Worm (Caenorhabditis elegans) whole organism, L4 larva: ENCODE results near the gene T10G3.1.
A peak's percentile ranks its signal among the peaks of the same experiment; 100 is the strongest.

Experiments used
- D1046.2 ChIP-seq: fragments of 200-800 bp; sonication (Bioruptor generic); IDR thresholded peaks from 2 replicates; pipeline ENCODE4 v1.3.6; 2022; ENCODE audit warnings: missing genetic modification characterization, missing compliant biosample characterization
- T26A8.4 ChIP-seq: fragments of 200-800 bp; sonication (Bioruptor generic); IDR thresholded peaks from 2 replicates; pipeline ENCODE4 v1.3.6; 2022; ENCODE audit warnings: missing genetic modification characterization, missing compliant biosample characterization
- ZK337.2 ChIP-seq: fragments of 200-800 bp; sonication (Bioruptor generic); IDR thresholded peaks from 2 replicates; pipeline ENCODE4 v1.3.6; 2022; ENCODE audit warnings: missing genetic modification reagents, missing genetic modification characterization, missing compliant biosample characterization
- aha-1 ChIP-seq: fragments of 150-350 bp; peaks from one replicate; lab custom pipeline; 2014; ENCODE audit warnings: missing biosample characterization, missing genetic modification characterization
- arid-1 ChIP-seq: fragments of 200-800 bp; sonication (Bioruptor generic); conservative IDR thresholded peaks from 2 replicates; pipeline ENCODE4 v1.3.6; 2022; ENCODE audit warnings: missing genetic modification reagents, missing genetic modification characterization, missing compliant biosample characterization
- ceh-32 ChIP-seq: sonication (generic microtip); optimal IDR thresholded peaks from 2 replicates; lab custom pipeline; 2016; ENCODE audit warnings: mild to moderate bottlenecking, missing genetic modification characterization, missing compliant biosample characterization; ENCODE audit not compliant: poor library complexity
- ceh-44 ChIP-seq: fragments of 200-800 bp; sonication (Bioruptor generic); IDR thresholded peaks from 2 replicates; pipeline ENCODE4 v1.3.6; 2022; ENCODE audit warnings: missing genetic modification reagents, missing genetic modification characterization, missing compliant biosample characterization
- ceh-82 ChIP-seq: sonication (generic microtip); optimal IDR thresholded peaks from 2 replicates; lab custom pipeline; 2017; ENCODE audit warnings: missing biosample characterization, missing genetic modification characterization
- cey-2 ChIP-seq: sonication (generic microtip); optimal IDR thresholded peaks from 3 replicates; lab custom pipeline; 2017; ENCODE audit warnings: missing genetic modification characterization, mild to moderate bottlenecking, missing compliant biosample characterization, antibody characterized with exemption, borderline replicate concordance; ENCODE audit not compliant: insufficient read depth
- egl-27 ChIP-seq: sonication (generic microtip); optimal IDR thresholded peaks from 3 replicates; lab custom pipeline; 2017; ENCODE audit warnings: missing biosample characterization, missing genetic modification reagents, missing genetic modification characterization
- fkh-10 ChIP-seq: fragments of 150-350 bp; optimal IDR thresholded peaks from 2 replicates; lab custom pipeline; 2014; ENCODE audit warnings: missing biosample characterization, missing genetic modification reagents, missing genetic modification characterization
- fos-1 ChIP-seq: fragments of 150-350 bp; optimal IDR thresholded peaks from 2 replicates; lab custom pipeline; 2014; ENCODE audit warnings: missing biosample characterization, missing genetic modification characterization
- gei-8 ChIP-seq: fragments of 200-800 bp; sonication (Bioruptor generic); optimal IDR thresholded peaks from 2 replicates; lab custom pipeline; 2018; ENCODE audit warnings: mild to moderate bottlenecking, missing genetic modification characterization, missing compliant biosample characterization
- hmg-1.1 ChIP-seq: fragments of 200-800 bp; sonication (Bioruptor generic); IDR thresholded peaks from 2 replicates; pipeline ENCODE4 v1.3.6; 2022; ENCODE audit warnings: missing genetic modification reagents, missing genetic modification characterization, missing compliant biosample characterization
- lin-38 ChIP-seq: fragments of 200-800 bp; sonication (Bioruptor generic); IDR thresholded peaks from 2 replicates; pipeline ENCODE4 v1.3.6; 2022; ENCODE audit warnings: missing genetic modification reagents, missing genetic modification characterization, missing compliant biosample characterization
- madf-9 ChIP-seq: fragments of 200-800 bp; sonication (Bioruptor generic); conservative IDR thresholded peaks from 2 replicates; pipeline ENCODE4 v1.3.6; 2022; ENCODE audit warnings: missing genetic modification reagents, missing genetic modification characterization, missing compliant biosample characterization
- mdl-1 ChIP-seq, 2 experiments: fragments of 150-350 bp in 1 of 2; sonication (generic microtip) in 1 of 2; optimal IDR thresholded peaks; 2 replicates each; lab custom pipeline; 2014 to 2017; ENCODE audit warnings: missing biosample characterization in 2 of 2, missing genetic modification characterization in 2 of 2
- mdt-29 ChIP-seq: fragments of 200-800 bp; sonication (Bioruptor generic); IDR thresholded peaks from 2 replicates; pipeline ENCODE4 v1.3.6; 2022; ENCODE audit warnings: missing genetic modification reagents, missing genetic modification characterization, missing compliant biosample characterization
- mep-1 ChIP-seq: fragments of 150-350 bp; sonication (generic microtip); optimal IDR thresholded peaks from 3 replicates; lab custom pipeline; 2014; ENCODE audit warnings: missing biosample characterization, missing genetic modification characterization
- mes-2 ChIP-seq: sonication (generic microtip); optimal IDR thresholded peaks from 2 replicates; lab custom pipeline; 2016; ENCODE audit warnings: missing genotype, mild to moderate bottlenecking, missing genetic modification characterization, missing compliant biosample characterization; ENCODE audit not compliant: poor library complexity, severe bottlenecking
- mxl-2 ChIP-seq: fragments of 200-800 bp; sonication (Bioruptor generic); conservative IDR thresholded peaks from 2 replicates; pipeline ENCODE4 v1.3.6; 2022; ENCODE audit warnings: missing genetic modification reagents, missing genetic modification characterization, missing compliant biosample characterization
- mxl-3 ChIP-seq: fragments of 200-800 bp; sonication (Bioruptor generic); optimal IDR thresholded peaks from 2 replicates; lab custom pipeline; 2018; ENCODE audit warnings: mild to moderate bottlenecking, missing genetic modification characterization, missing compliant biosample characterization
- nhr-10 ChIP-seq: fragments of 150-350 bp; optimal IDR thresholded peaks from 2 replicates; lab custom pipeline; 2014; ENCODE audit warnings: missing biosample characterization, missing genetic modification characterization
- nhr-111 ChIP-seq: fragments of 200-800 bp; sonication (Bioruptor generic); optimal IDR thresholded peaks from 2 replicates; lab custom pipeline; 2018; ENCODE audit warnings: mild to moderate bottlenecking, missing genetic modification characterization, missing compliant biosample characterization
- nhr-237 ChIP-seq: sonication (generic microtip); optimal IDR thresholded peaks from 2 replicates; lab custom pipeline; 2017; ENCODE audit warnings: missing biosample characterization, missing genetic modification characterization
- nhr-25 ChIP-seq: sonication (generic microtip); optimal IDR thresholded peaks from 2 replicates; lab custom pipeline; 2017; ENCODE audit warnings: missing genetic modification characterization, mild to moderate bottlenecking, missing compliant biosample characterization, antibody characterized with exemption, moderate library complexity, borderline replicate concordance; ENCODE audit not compliant: insufficient read depth
- nhr-41 ChIP-seq: fragments of 200-800 bp; sonication (Bioruptor generic); IDR thresholded peaks from 2 replicates; pipeline ENCODE4 v1.3.6; 2022; ENCODE audit warnings: missing genetic modification reagents, missing genetic modification characterization, missing compliant biosample characterization
- pha-4 ChIP-seq, 2 experiments: fragments of 150-350 bp in 1 of 2; fragments of 200-800 bp in 1 of 2; sonication (Bioruptor generic) in 1 of 2; IDR thresholded peaks in 1 of 2; optimal IDR thresholded peaks in 1 of 2; 2 replicates each; pipeline versions ENCODE4 v1.3.6 to Lab custom; 2014 to 2022; ENCODE audit warnings: missing genetic modification characterization in 2 of 2, missing genetic modification reagents in 2 of 2, missing biosample characterization in 1 of 2, missing compliant biosample characterization in 1 of 2
- php-3 ChIP-seq: fragments of 200-800 bp; sonication (Bioruptor generic); IDR thresholded peaks from 2 replicates; pipeline ENCODE4 v1.3.6; 2022; ENCODE audit warnings: missing genetic modification reagents, missing genetic modification characterization, missing compliant biosample characterization
- snpc-1.2 ChIP-seq: fragments of 200-800 bp; sonication (Bioruptor generic); IDR thresholded peaks from 2 replicates; pipeline ENCODE4 v1.3.6; 2022; ENCODE audit warnings: missing genetic modification reagents, missing genetic modification characterization, missing compliant biosample characterization
- spr-3 ChIP-seq: fragments of 200-800 bp; sonication (Bioruptor generic); optimal IDR thresholded peaks from 2 replicates; lab custom pipeline; 2018; ENCODE audit warnings: mild to moderate bottlenecking, missing genetic modification characterization, missing compliant biosample characterization
- unc-39 ChIP-seq: sonication (generic microtip); optimal IDR thresholded peaks from 2 replicates; lab custom pipeline; 2017; ENCODE audit warnings: missing biosample characterization, missing genetic modification characterization
- unc-62 ChIP-seq, 3 experiments: fragments of 150-350 bp in 1 of 3; sonication (generic microtip); optimal IDR thresholded peaks in 2 of 3; peaks in 1 of 3; 1 replicate in 1 of 3; 2 replicates in 2 of 3; lab custom pipeline; 2014 to 2017; ENCODE audit warnings: missing biosample characterization in 3 of 3, missing genetic modification characterization in 3 of 3, missing genetic modification reagents in 3 of 3, missing genotype in 1 of 3
- zfp-3 ChIP-seq: fragments of 200-800 bp; sonication (Bioruptor generic); conservative IDR thresholded peaks from 2 replicates; pipeline ENCODE4 v1.3.6; 2022; ENCODE audit warnings: missing genetic modification reagents, missing genetic modification characterization, missing compliant biosample characterization

Gene T10G3.1

ce11 chrV:13428660-13429059, 44.8 kb downstream of the T10G3.1 start, which contains the start of gene srd-19:
TSS of gene srd-19 (minus strand) at chrV:13428760.
- TF ChIP-seq mxl-2 (GFP tag; lab: Robert Waterston, UW) (no peak), mes-2 (no peak), nhr-41 (GFP tag; lab: Robert Waterston, UW) (no peak), nhr-111 (no peak)
- TF ChIP-seq, all 104 proteins: peak for 0

- TF ChIP-seq ZK337.2 (GFP tag; lab: Robert Waterston, UW), result no peak
- TF ChIP-seq fos-1 (tag; lab: Kevin White, UChicago), result no peak
- no peak for TF ChIP-seq spr-3 (GFP tag; lab: Kevin White, UChicago)
- no peak for TF ChIP-seq ceh-82 (tag; lab: Kevin White, UChicago)
- TF ChIP-seq unc-62 (GFP tag; optimal IDR thresholded peaks at IDR 0.05 in 1 of 2; lab: Kevin White, UChicago), result peak in 1 of 2 experiments; percentile 96
- no peak for TF ChIP-seq unc-62 (tag; optimal IDR thresholded peaks at IDR 0.05; lab: Kevin White, UChicago)
- TF ChIP-seq mdl-1 (tag; optimal IDR thresholded peaks at IDR 0.05; lab: Kevin White, UChicago), result no peak
- TF ChIP-seq nhr-25, result no peak
These were observed 46.1 kb downstream of the T10G3.1 start for ce11 chrV:13427378-13427777.

ce11 chrV:13426764-13427163, 46.7 kb downstream of the T10G3.1 start, which contains the start of gene srd-18:
TSS of gene srd-18 (minus strand) at chrV:13426864.
- TF ChIP-seq cey-2 (tag; lab: Kevin White, UChicago) (no peak), nhr-10 (no peak), mdl-1 (tag; optimal IDR thresholded peaks at IDR 0.05; lab: Kevin White, UChicago) (no peak), unc-39 (no peak), fkh-10 (no peak), aha-1 (tag; lab: Kevin White, UChicago) (no peak), lin-38 (GFP tag; lab: Robert Waterston, UW) (no peak), ceh-32 (tag; lab: Kevin White, UChicago) (no peak), madf-9 (GFP tag; lab: Robert Waterston, UW) (no peak), arid-1 (GFP tag; lab: Robert Waterston, UW) (no peak), ZK337.2 (GFP tag; lab: Robert Waterston, UW) (no peak)
- TF ChIP-seq, all 104 proteins: peak for 0

- TF ChIP-seq pha-4 (GFP tag; IDR thresholded peaks at IDR 0.05; lab: Robert Waterston, UW) (no peak), pha-4 (tag; optimal IDR thresholded peaks at IDR 0.05; lab: Kevin White, UChicago) (no peak), nhr-41 (GFP tag; lab: Robert Waterston, UW) (no peak), zfp-3 (GFP tag; lab: Robert Waterston, UW) (no peak), hmg-1.1 (GFP tag; lab: Robert Waterston, UW) (no peak), snpc-1.2 (GFP tag; lab: Robert Waterston, UW) (no peak), ceh-44 (no peak), nhr-237 (no peak), T26A8.4 (no peak), gei-8 (GFP tag; lab: Kevin White, UChicago) (no peak), mxl-3 (GFP tag; lab: Kevin White, UChicago) (no peak), mdt-29 (no peak), mdl-1 (tag; optimal IDR thresholded peaks at IDR 0.05; lab: Kevin White, UChicago) (no peak), nhr-10 (no peak), php-3 (GFP tag; lab: Robert Waterston, UW) (no peak), mep-1 (tag; lab: Kevin White, UChicago) (no peak), nhr-111 (no peak), D1046.2 (GFP tag; lab: Robert Waterston, UW) (no peak), egl-27 (tag; lab: Kevin White, UChicago) (no peak)
These were observed 49.9 kb downstream of the T10G3.1 start, which contains the start of gene srv-10 for ce11 chrV:13423608-13424007. TSS of gene srv-10 (plus strand) at chrV:13423908.
